Worm (Caenorhabditis elegans): ENCODE data around the gene phat-4.

ce11 chrV:4116071-4116470 lies 13.6 kb upstream of the phat-4 start, which contains the start of gene T05B4.8:
- TF ChIP-seq ztf-29 (GFP tag; IDR thresholded peaks at IDR 0.05) (no peak), T22C8.4 (GFP tag; IDR thresholded peaks at IDR 0.05) (no peak), tab-1 (GFP tag; IDR thresholded peaks at IDR 0.05) (no peak)

All from whole organism, midembryonic.